Worm (Caenorhabditis elegans) whole organism, mixed stage, embryonic: ENCODE data around the gene btb-20.

Source experiments
- ceh-43 ChIP-seq: fragments of 200-800 bp; sonication (Bioruptor generic); optimal IDR thresholded peaks from 2 replicates; lab custom pipeline; 2018; ENCODE audit warnings: mild to moderate bottlenecking, missing genetic modification characterization, moderate library complexity, missing compliant biosample characterization
- lin-13 ChIP-seq: fragments of 150-350 bp; optimal IDR thresholded peaks from 2 replicates; lab custom pipeline; 2014; ENCODE audit warnings: missing biosample characterization, missing genetic modification characterization
- mab-5 ChIP-seq: fragments of 150-350 bp; optimal IDR thresholded peaks from 2 replicates; lab custom pipeline; 2014; ENCODE audit warnings: missing biosample characterization, missing genetic modification characterization
- mep-1 ChIP-seq: fragments of 150-350 bp; optimal IDR thresholded peaks from 2 replicates; lab custom pipeline; 2017; ENCODE audit warnings: missing biosample characterization, missing genetic modification reagents, missing genetic modification characterization, inconsistent platforms
- nhr-12 ChIP-seq: fragments of 150-350 bp; optimal IDR thresholded peaks from 2 replicates; lab custom pipeline; 2014; ENCODE audit warnings: missing biosample characterization, missing genetic modification characterization
- nhr-2 ChIP-seq: fragments of 150-350 bp; optimal IDR thresholded peaks from 2 replicates; lab custom pipeline; 2014; ENCODE audit warnings: missing biosample characterization, missing genetic modification characterization
- nhr-237 ChIP-seq: fragments of 150-350 bp; optimal IDR thresholded peaks from 2 replicates; lab custom pipeline; 2014; ENCODE audit warnings: missing biosample characterization, missing genetic modification characterization
- nhr-76 ChIP-seq: sonication (generic microtip); optimal IDR thresholded peaks from 2 replicates; lab custom pipeline; 2017; ENCODE audit warnings: missing biosample characterization, missing genetic modification characterization
- snpc-4 ChIP-seq: fragments of 150-350 bp; optimal IDR thresholded peaks from 2 replicates; lab custom pipeline; 2014; ENCODE audit warnings: missing biosample characterization, missing genetic modification characterization
- sptf-1 ChIP-seq: sonication (generic microtip); optimal IDR thresholded peaks from 2 replicates; lab custom pipeline; 2017; ENCODE audit warnings: mild to moderate bottlenecking, missing genetic modification characterization, moderate library complexity, missing compliant biosample characterization
- unc-62 ChIP-seq: fragments of 150-350 bp; optimal IDR thresholded peaks from 2 replicates; lab custom pipeline; 2014; ENCODE audit warnings: missing biosample characterization, missing genetic modification reagents, missing genetic modification characterization
- zip-8 ChIP-seq: fragments of 150-350 bp; optimal IDR thresholded peaks from 2 replicates; lab custom pipeline; 2014; ENCODE audit warnings: missing biosample characterization, missing genetic modification characterization

DNA sequence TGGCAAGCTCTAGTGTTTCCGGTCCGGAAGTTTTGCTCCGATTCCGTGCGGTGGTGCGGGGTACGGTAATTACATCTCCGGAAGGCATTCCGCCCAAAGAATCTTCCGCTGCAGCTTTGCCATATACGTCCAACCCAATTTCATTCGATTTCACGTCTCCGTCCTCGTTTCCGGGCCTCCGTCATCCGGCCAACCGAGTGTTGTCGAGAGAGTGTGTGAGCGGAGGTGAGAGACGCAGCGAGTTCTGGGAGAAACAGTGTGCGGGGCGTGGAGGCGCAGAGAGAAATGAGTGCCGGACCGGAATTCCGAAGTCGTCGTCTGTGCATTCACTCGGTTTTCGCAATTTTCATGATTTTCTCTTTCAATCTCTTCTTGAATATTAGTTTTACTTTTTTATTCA, 46.0 kb upstream of the btb-20 start:
- TF ChIP-seq mab-5 (tag; lab: Kevin White, UChicago) (no peak), unc-62 (GFP tag; lab: Kevin White, UChicago) (no peak), nhr-76 (tag; lab: Kevin White, UChicago) (no peak), sptf-1 (tag; lab: Kevin White, UChicago) (no peak), mep-1 (tag; lab: Kevin White, UChicago) (no peak), ceh-43 (GFP tag; lab: Kevin White, UChicago) (no peak), nhr-2 (no peak), snpc-4 (tag; lab: Kevin White, UChicago) (no peak), nhr-237 (tag; lab: Kevin White, UChicago) (no peak), nhr-12 (tag; lab: Kevin White, UChicago) (no peak), zip-8 (no peak), lin-13 (tag; lab: Kevin White, UChicago) (no peak)
